Fruit fly (Drosophila melanogaster): ENCODE results near the gene TfIIEbeta.
A peak's percentile ranks its signal among the peaks of the same experiment; 100 is the strongest.

TfIIEbeta gene

dm6 chr3L:4239442-4240322 lies 47.2 kb upstream of the TfIIEbeta start, which contains the start of gene Sqor (continued):
- TF ChIP-seq tin (GFP tag; optimal IDR thresholded peaks at IDR 0.05) (peak; percentile 54), Drgx (GFP tag; IDR thresholded peaks at IDR 0.05) (peak; percentile 92), CG16863 (GFP tag; optimal IDR thresholded peaks at IDR 0.05) (peak; percentile 75), CG7357 (GFP tag; IDR thresholded peaks at IDR 0.05) (peak; percentile 75), Antp (GFP tag; optimal IDR thresholded peaks at IDR 0.05) (peak; percentile 91), Spps (tag; optimal IDR thresholded peaks at IDR 0.05) (no peak), TFAM (GFP tag; optimal IDR thresholded peaks at IDR 0.05) (no peak), oc (tag; optimal IDR thresholded peaks at IDR 0.05) (peak; percentile 83), CG9609 (GFP tag; optimal IDR thresholded peaks at IDR 0.05) (peak; percentile 89), tna (GFP tag; IDR thresholded peaks at IDR 0.05; ENCODE audit: partially characterized antibody) (no peak), Hey (tag; optimal IDR thresholded peaks at IDR 0.05) (peak; percentile 77), CG2202 (tag; optimal IDR thresholded peaks at IDR 0.05) (peak; percentile 43), Ets65A (GFP tag) (peak; percentile 95), CG2129 (GFP tag; IDR thresholded peaks at IDR 0.05; ENCODE audit: partially characterized antibody) (no peak), CG5953 (GFP tag; IDR thresholded peaks at IDR 0.05) (peak; percentile 51; the same call in 1 of the 2 replicates), tgo (GFP tag; IDR thresholded peaks at IDR 0.05) (peak; percentile 77), Asciz (GFP tag; optimal IDR thresholded peaks at IDR 0.05) (peak; percentile 82), CG17385 (GFP tag; optimal IDR thresholded peaks at IDR 0.05) (peak; percentile 83), mld (GFP tag; IDR thresholded peaks at IDR 0.05; ENCODE audit: partially characterized antibody) (no peak), Opbp (GFP tag; IDR thresholded peaks at IDR 0.05; ENCODE audit: partially characterized antibody) (no peak), CG34376 (GFP tag; optimal IDR thresholded peaks at IDR 0.05) (peak; percentile 89), dati (GFP tag; IDR thresholded peaks at IDR 0.05) (0 out of 2 replicates have a peak, but pooled peaks have one; percentile 1), CG17568 (GFP tag; optimal IDR thresholded peaks at IDR 0.05) (peak; percentile 16), CG13296 (GFP tag; optimal IDR thresholded peaks at IDR 0.05) (peak; percentile 93), CG15269 (tag; optimal IDR thresholded peaks at IDR 0.05) (peak; percentile 92), stc (GFP tag; IDR thresholded peaks at IDR 0.05) (peak; percentile 72), CG7372 (GFP tag; IDR thresholded peaks at IDR 0.05) (peak; percentile 60), fd3F (GFP tag; optimal IDR thresholded peaks at IDR 0.05) (peak; percentile 86), Hmx (GFP tag; optimal IDR thresholded peaks at IDR 0.05) (peak; percentile 77), dm (GFP tag; optimal IDR thresholded peaks at IDR 0.05) (peak; percentile 74), seq (GFP tag; IDR thresholded peaks at IDR 0.05) (peak; percentile 85), CG17328 (GFP tag; IDR thresholded peaks at IDR 0.05) (peak; percentile 63), CG18764 (GFP tag; optimal IDR thresholded peaks at IDR 0.05) (peak; percentile 54), CG7963 (GFP tag; IDR thresholded peaks at IDR 0.05; ENCODE audit: partially characterized antibody) (no peak), Deaf1 (tag; optimal IDR thresholded peaks at IDR 0.05) (peak; percentile 55), CG10274 (GFP tag; optimal IDR thresholded peaks at IDR 0.05) (peak; percentile 77), jigr1 (GFP tag; IDR thresholded peaks at IDR 0.05) (peak; percentile 71; the same call in 2 of the 3 replicates), vvl (GFP tag; IDR thresholded peaks at IDR 0.05) (peak; percentile 81), hbn (GFP tag; IDR thresholded peaks at IDR 0.05; ENCODE audit: partially characterized antibody) (no peak), hb (GFP tag; IDR thresholded peaks at IDR 0.05; ENCODE audit: partially characterized antibody) (no peak), CG7928 (GFP tag; optimal IDR thresholded peaks at IDR 0.05) (peak; percentile 71), pros (GFP tag; optimal IDR thresholded peaks at IDR 0.05) (peak; percentile 27), psq (GFP tag; optimal IDR thresholded peaks at IDR 0.05) (peak; percentile 38), CG11247 (GFP tag; IDR thresholded peaks at IDR 0.05) (peak; percentile 74), kay (GFP tag; optimal IDR thresholded peaks at IDR 0.05) (peak; percentile 54), schlank (tag; optimal IDR thresholded peaks at IDR 0.05) (peak; percentile 76), yki (optimal IDR thresholded peaks at IDR 0.05) (no peak), cato (GFP tag; optimal IDR thresholded peaks at IDR 0.05; ENCODE audit: borderline replicate concordance) (peak; percentile 75), CG12299 (tag; optimal IDR thresholded peaks at IDR 0.05) (peak; percentile 83)
